Worm (Caenorhabditis elegans) whole organism, late embryonic: ENCODE data around the gene K08E7.6.

Source experiments
- C38D4.7 ChIP-seq: fragments of 200-800 bp; sonication (Bioruptor generic); optimal IDR thresholded peaks from 2 replicates; lab custom pipeline; 2018; ENCODE audit warnings: mild to moderate bottlenecking, missing genetic modification characterization, moderate library complexity, missing compliant biosample characterization
- F13H6.1 ChIP-seq: sonication (generic microtip); optimal IDR thresholded peaks from 2 replicates; lab custom pipeline; 2016; ENCODE audit warnings: missing genetic modification characterization, missing compliant biosample characterization
- K09A11.1 ChIP-seq: sonication (generic microtip); optimal IDR thresholded peaks from 2 replicates; lab custom pipeline; 2017; ENCODE audit warnings: antibody characterized with exemption, mild to moderate bottlenecking, missing genetic modification characterization, missing compliant biosample characterization; ENCODE audit not compliant: insufficient read depth
- Y22D7AL.16 ChIP-seq: sonication (generic microtip); optimal IDR thresholded peaks from 2 replicates; lab custom pipeline; 2016; ENCODE audit warnings: missing genetic modification characterization, missing compliant biosample characterization
- ama-1 ChIP-seq: fragments of 150-350 bp; optimal IDR thresholded peaks from 2 replicates; lab custom pipeline; 2014
- ceh-19 ChIP-seq: fragments of 200-800 bp; sonication (Bioruptor generic); optimal IDR thresholded peaks from 2 replicates; lab custom pipeline; 2018; ENCODE audit warnings: mild to moderate bottlenecking, missing genetic modification characterization, missing compliant biosample characterization
- ceh-2 ChIP-seq: sonication (generic microtip); optimal IDR thresholded peaks from 2 replicates; lab custom pipeline; 2016; ENCODE audit warnings: missing genotype, missing genetic modification characterization, missing compliant biosample characterization
- ceh-22 ChIP-seq: sonication (generic microtip); optimal IDR thresholded peaks from 2 replicates; lab custom pipeline; 2017; ENCODE audit warnings: missing biosample characterization, missing genetic modification characterization
- ceh-24 ChIP-seq: sonication (generic microtip); optimal IDR thresholded peaks from 2 replicates; lab custom pipeline; 2016; ENCODE audit warnings: mild to moderate bottlenecking, missing genetic modification characterization, missing compliant biosample characterization
- ceh-30 ChIP-seq: fragments of 150-350 bp; optimal IDR thresholded peaks from 2 replicates; lab custom pipeline; 2014; ENCODE audit warnings: missing biosample characterization, missing genetic modification characterization
- ceh-31 ChIP-seq: sonication (generic microtip); optimal IDR thresholded peaks from 2 replicates; lab custom pipeline; 2016; ENCODE audit warnings: missing genetic modification characterization, missing compliant biosample characterization
- ceh-34 ChIP-seq: sonication (generic microtip); optimal IDR thresholded peaks from 2 replicates; lab custom pipeline; 2016; ENCODE audit warnings: mild to moderate bottlenecking, missing genetic modification characterization, missing compliant biosample characterization
- ceh-48 ChIP-seq: sonication (generic microtip); optimal IDR thresholded peaks from 2 replicates; lab custom pipeline; 2016; ENCODE audit warnings: missing genetic modification characterization, inconsistent platforms, missing compliant biosample characterization
- dve-1 ChIP-seq: sonication (generic microtip); optimal IDR thresholded peaks from 2 replicates; lab custom pipeline; 2017; ENCODE audit warnings: antibody characterized with exemption, mild to moderate bottlenecking, missing genetic modification characterization, missing compliant biosample characterization
- elt-2 ChIP-seq: sonication (generic microtip); optimal IDR thresholded peaks from 2 replicates; lab custom pipeline; 2016; ENCODE audit warnings: missing genetic modification reagents, missing genetic modification characterization, missing compliant biosample characterization
- fax-1 ChIP-seq: sonication (generic microtip); optimal IDR thresholded peaks from 2 replicates; lab custom pipeline; 2016; ENCODE audit warnings: missing genotype, missing genetic modification characterization, missing compliant biosample characterization
- fkh-10 ChIP-seq: fragments of 150-350 bp; optimal IDR thresholded peaks from 2 replicates; lab custom pipeline; 2014; ENCODE audit warnings: missing biosample characterization, missing genetic modification reagents, missing genetic modification characterization
- fkh-6 ChIP-seq: sonication (generic microtip); optimal IDR thresholded peaks from 2 replicates; lab custom pipeline; 2016; ENCODE audit warnings: missing genetic modification characterization, missing compliant biosample characterization
- hlh-15 ChIP-seq: sonication (generic microtip); optimal IDR thresholded peaks from 2 replicates; lab custom pipeline; 2016; ENCODE audit warnings: missing genetic modification characterization, missing compliant biosample characterization
- hlh-6 ChIP-seq: sonication (generic microtip); optimal IDR thresholded peaks from 2 replicates; lab custom pipeline; 2016; ENCODE audit warnings: missing genotype, missing genetic modification characterization, missing compliant biosample characterization
- hlh-8 ChIP-seq: sonication (generic microtip); optimal IDR thresholded peaks from 2 replicates; lab custom pipeline; 2016; ENCODE audit warnings: missing genotype, missing genetic modification characterization, missing compliant biosample characterization
- lim-6 ChIP-seq: sonication (generic microtip); optimal IDR thresholded peaks from 2 replicates; lab custom pipeline; 2016; ENCODE audit warnings: missing genetic modification characterization, missing compliant biosample characterization
- mec-3 ChIP-seq: sonication (generic microtip); optimal IDR thresholded peaks from 2 replicates; lab custom pipeline; 2016; ENCODE audit warnings: borderline replicate concordance, missing genetic modification characterization, missing compliant biosample characterization
- nfya-1 ChIP-seq: sonication (generic microtip); optimal IDR thresholded peaks from 2 replicates; lab custom pipeline; 2017; ENCODE audit warnings: missing genetic modification characterization, mild to moderate bottlenecking, missing compliant biosample characterization, antibody characterized with exemption, moderate library complexity
- nhr-232 ChIP-seq: sonication (generic microtip); optimal IDR thresholded peaks from 2 replicates; lab custom pipeline; 2016; ENCODE audit warnings: missing genetic modification characterization, missing compliant biosample characterization
- pax-1 ChIP-seq: fragments of 150-350 bp; optimal IDR thresholded peaks from 2 replicates; lab custom pipeline; 2014; ENCODE audit warnings: missing biosample characterization, missing genetic modification characterization
- pha-4 ChIP-seq: fragments of 150-350 bp; optimal IDR thresholded peaks from 2 replicates; lab custom pipeline; 2018; ENCODE audit warnings: missing biosample characterization, missing genetic modification reagents, missing genetic modification characterization
- rnt-1 ChIP-seq: sonication (generic microtip); optimal IDR thresholded peaks from 2 replicates; lab custom pipeline; 2016; ENCODE audit warnings: missing genetic modification characterization, missing compliant biosample characterization
- sdc-2 ChIP-seq: sonication (generic microtip); optimal IDR thresholded peaks from 2 replicates; lab custom pipeline; 2016; ENCODE audit warnings: missing genotype, missing genetic modification characterization, missing compliant biosample characterization
- sox-2 ChIP-seq: fragments of 200-800 bp; sonication (Bioruptor generic); IDR thresholded peaks from 2 replicates; pipeline ENCODE4 v1.3.6; 2022; ENCODE audit warnings: missing genetic modification reagents, missing genetic modification characterization, missing compliant biosample characterization
- sox-4 ChIP-seq: sonication (generic microtip); optimal IDR thresholded peaks from 2 replicates; lab custom pipeline; 2017; ENCODE audit warnings: mild to moderate bottlenecking, missing genetic modification characterization, inconsistent platforms, missing compliant biosample characterization
- tbx-2 ChIP-seq: sonication (generic microtip); optimal IDR thresholded peaks from 2 replicates; lab custom pipeline; 2016; ENCODE audit warnings: missing genetic modification characterization, missing compliant biosample characterization
- tbx-7 ChIP-seq: sonication (generic microtip); optimal IDR thresholded peaks from 2 replicates; lab custom pipeline; 2016; ENCODE audit warnings: missing genotype, missing genetic modification characterization, missing compliant biosample characterization
- ttx-3 ChIP-seq: sonication (generic microtip); optimal IDR thresholded peaks from 2 replicates; lab custom pipeline; 2016; ENCODE audit warnings: missing genetic modification reagents, missing genetic modification characterization, missing compliant biosample characterization
- unc-42 ChIP-seq: sonication (generic microtip); optimal IDR thresholded peaks from 2 replicates; lab custom pipeline; 2016; ENCODE audit warnings: missing genotype, missing genetic modification characterization, missing compliant biosample characterization
- zip-5 ChIP-seq: sonication (generic microtip); optimal IDR thresholded peaks from 2 replicates; lab custom pipeline; 2016; ENCODE audit warnings: missing genetic modification characterization, missing compliant biosample characterization

The K08E7.6 gene

ce11 chrIV:12590373-12590772 is 9.4 kb upstream of the K08E7.6 start, which contains the start of gene cul-6:
Gene cul-6 (minus strand): TSS chrIV:12590451.
- TF ChIP-seq ceh-34 (tag; lab: Kevin White, UChicago) = no peak
- TF ChIP-seq K09A11.1 (tag; lab: Kevin White, UChicago) = no peak
- no peak for TF ChIP-seq zip-5 (tag; lab: Kevin White, UChicago)
- TF ChIP-seq mec-3 = no peak
- no peak for TF ChIP-seq rnt-1
- no peak for TF ChIP-seq nhr-232 (tag; lab: Kevin White, UChicago)
- no peak for TF ChIP-seq hlh-8 (tag; lab: Kevin White, UChicago)
- TF ChIP-seq fax-1 = no peak
- no peak for TF ChIP-seq ceh-24
- no peak for TF ChIP-seq ama-1 (lab: Kevin White, UChicago)
- TF ChIP-seq ceh-30 (tag; lab: Kevin White, UChicago) = no peak
- TF ChIP-seq tbx-7 = no peak
- no peak for TF ChIP-seq C38D4.7 (GFP tag; lab: Kevin White, UChicago)
- TF ChIP-seq pax-1 (tag; lab: Kevin White, UChicago) = no peak
- TF ChIP-seq pha-4 (tag; lab: Kevin White, UChicago) = no peak
- TF ChIP-seq, all 69 proteins: peak for 0

ce11 chrIV:12585966-12586365 is 5.0 kb upstream of the K08E7.6 start, which contains the start of gene K08E7.8:
Gene K08E7.8 (minus strand): TSS chrIV:12586066.
- TF ChIP-seq elt-2 (tag; lab: Kevin White, UChicago) (no peak), hlh-6 (no peak), F13H6.1 (tag; lab: Kevin White, UChicago) (no peak), tbx-2 (tag; lab: Kevin White, UChicago) (no peak), ama-1 (lab: Kevin White, UChicago) (no peak), sox-2 (no peak)

- TF ChIP-seq hlh-15 = no peak
- no peak for TF ChIP-seq fkh-10 (GFP tag; lab: Kevin White, UChicago)
- TF ChIP-seq elt-2 (tag; lab: Kevin White, UChicago) = no peak
- TF ChIP-seq ceh-31 = peak; percentile 74
- peak; percentile 68 for TF ChIP-seq unc-42 (tag; lab: Kevin White, UChicago)
- no peak for TF ChIP-seq sox-4 (tag; lab: Kevin White, UChicago)
- TF ChIP-seq sdc-2 (tag; lab: Kevin White, UChicago) = peak; percentile 27
- peak; percentile 38 for TF ChIP-seq tbx-2 (tag; lab: Kevin White, UChicago)
- peak; percentile 49 for TF ChIP-seq ceh-48
- peak; percentile 48 for TF ChIP-seq ceh-19 (GFP tag; lab: Kevin White, UChicago)
- TF ChIP-seq fkh-6 = peak; percentile 4
- peak; percentile 42 for TF ChIP-seq nfya-1
- TF ChIP-seq, all 69 proteins: peak for 8
Measured at ce11 chrIV:12584146-12584545, 3.2 kb upstream of the K08E7.6 start.

ce11 chrIV:12583181-12583580 is 2.2 kb upstream of the K08E7.6 start:
- no peak for TF ChIP-seq dve-1
- TF ChIP-seq ceh-31 = peak; percentile 21
- peak; percentile 60 for TF ChIP-seq unc-42 (tag; lab: Kevin White, UChicago)

ce11 chrIV:12574265-12574664 is 6.7 kb downstream of the K08E7.6 start:
- no peak for TF ChIP-seq dve-1
- TF ChIP-seq Y22D7AL.16 (tag; lab: Kevin White, UChicago) = no peak
- TF ChIP-seq ttx-3 (tag; lab: Kevin White, UChicago) = no peak
- no peak for TF ChIP-seq ceh-22 (tag; lab: Kevin White, UChicago)
- TF ChIP-seq lim-6 (tag; lab: Kevin White, UChicago) = no peak
- TF ChIP-seq sox-4 (tag; lab: Kevin White, UChicago) = no peak
- no peak for TF ChIP-seq fax-1
- no peak for TF ChIP-seq ceh-2 (tag; lab: Kevin White, UChicago)
